Worm (Caenorhabditis elegans) whole organism, late embryonic: Measurements from ENCODE around the gene catp-2.

Experiments
- ahr-1 ChIP-seq: sonication (generic microtip); optimal IDR thresholded peaks from 2 replicates; lab custom pipeline; 2016; ENCODE audit warnings: missing genetic modification characterization, missing compliant biosample characterization
- ceh-22 ChIP-seq: sonication (generic microtip); optimal IDR thresholded peaks from 2 replicates; lab custom pipeline; 2017; ENCODE audit warnings: missing biosample characterization, missing genetic modification characterization
- ceh-6 ChIP-seq: fragments of 200-800 bp; sonication (Bioruptor generic); optimal IDR thresholded peaks from 2 replicates; lab custom pipeline; 2018; ENCODE audit warnings: mild to moderate bottlenecking, missing genetic modification characterization, missing compliant biosample characterization
- dmd-4 ChIP-seq: sonication (generic microtip); optimal IDR thresholded peaks from 2 replicates; lab custom pipeline; 2016; ENCODE audit warnings: borderline replicate concordance, missing genetic modification characterization, missing compliant biosample characterization
- dve-1 ChIP-seq: sonication (generic microtip); optimal IDR thresholded peaks from 2 replicates; lab custom pipeline; 2017; ENCODE audit warnings: antibody characterized with exemption, mild to moderate bottlenecking, missing genetic modification characterization, missing compliant biosample characterization
- lin-11 ChIP-seq: fragments of 200-800 bp; sonication (Bioruptor generic); optimal IDR thresholded peaks from 2 replicates; lab custom pipeline; 2018; ENCODE audit warnings: mild to moderate bottlenecking, missing genetic modification characterization, missing compliant biosample characterization
- pat-9 ChIP-seq: fragments of 200-800 bp; sonication (Bioruptor generic); optimal IDR thresholded peaks from 2 replicates; lab custom pipeline; 2018; ENCODE audit warnings: mild to moderate bottlenecking, missing genetic modification characterization, moderate library complexity, missing compliant biosample characterization
- tbx-2 ChIP-seq: sonication (generic microtip); optimal IDR thresholded peaks from 2 replicates; lab custom pipeline; 2016; ENCODE audit warnings: missing genetic modification characterization, missing compliant biosample characterization
- ttx-3 ChIP-seq: sonication (generic microtip); optimal IDR thresholded peaks from 2 replicates; lab custom pipeline; 2016; ENCODE audit warnings: missing genetic modification reagents, missing genetic modification characterization, missing compliant biosample characterization
- unc-55 ChIP-seq: sonication (generic microtip); optimal IDR thresholded peaks from 2 replicates; lab custom pipeline; 2017; ENCODE audit warnings: missing biosample characterization, missing genetic modification reagents, missing genetic modification characterization

DNA sequence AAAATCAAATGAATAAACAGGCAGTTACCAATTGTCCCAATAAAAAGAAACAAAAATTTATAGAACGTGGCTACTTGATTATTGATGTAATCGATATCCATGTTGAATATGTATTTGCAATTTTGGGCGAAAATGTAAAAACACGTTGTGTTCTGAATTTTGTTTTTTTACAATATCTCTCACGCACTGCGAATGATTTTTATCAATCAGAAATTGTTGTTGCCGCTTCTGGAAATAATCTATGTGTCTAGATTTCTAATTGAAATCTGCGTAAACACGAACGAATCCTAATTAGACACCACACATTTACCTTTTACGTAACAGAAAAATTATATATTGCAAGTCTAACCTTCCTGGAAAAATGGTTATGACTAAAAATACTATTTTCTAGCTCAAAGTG, 48.6 kb downstream of the catp-2 start, which contains the start of gene srsx-13:
- TF ChIP-seq tbx-2 (tag; lab: Kevin White, UChicago) (no peak), pat-9 (tag; lab: Kevin White, UChicago) (no peak), lin-11 (tag; lab: Kevin White, UChicago) (no peak), ceh-22 (tag; lab: Kevin White, UChicago) (no peak), unc-55 (GFP tag; lab: Kevin White, UChicago) (no peak), ahr-1 (no peak), dmd-4 (tag; lab: Kevin White, UChicago) (no peak), dve-1 (tag; lab: Kevin White, UChicago) (no peak), ttx-3 (tag; lab: Kevin White, UChicago) (no peak), ceh-6 (GFP tag; lab: Kevin White, UChicago) (no peak)
